Fruit fly (Drosophila melanogaster) whole organism, embryonic: Measurements from ENCODE around the gene CG33941.
A peak's percentile ranks its signal among the peaks of the same experiment; 100 is the strongest.

ENCODE experiments used
- CG13296 ChIP-seq: fragments of 200-800 bp; sonication (Bioruptor generic); optimal IDR thresholded peaks from 3 replicates; lab custom pipeline; 2018; ENCODE audit warnings: missing biosample characterization, mild to moderate bottlenecking, missing genetic modification characterization
- CG13894 ChIP-seq: fragments of 200-800 bp; sonication (Bioruptor generic); optimal IDR thresholded peaks from 3 replicates; lab custom pipeline; 2018; ENCODE audit warnings: missing biosample characterization, mild to moderate bottlenecking, missing genetic modification characterization, moderate library complexity
- CG1529 ChIP-seq: fragments of 200-800 bp; sonication (Bioruptor generic); optimal IDR thresholded peaks from 3 replicates; lab custom pipeline; 2018; ENCODE audit warnings: missing biosample characterization, missing genetic modification characterization
- CG17612 ChIP-seq: fragments of 200-800 bp; sonication (Bioruptor generic); IDR thresholded peaks from 2 replicates; pipeline ENCODE4 v1.3.6; 2022; ENCODE audit warnings: missing biosample characterization, missing genetic modification characterization
- CG17912 ChIP-seq: fragments of 200-800 bp; sonication (Bioruptor generic); optimal IDR thresholded peaks from 2 replicates; lab custom pipeline; 2018; ENCODE audit warnings: missing biosample characterization, mild to moderate bottlenecking, missing genetic modification characterization
- CG18476 ChIP-seq: fragments of 200-800 bp; sonication (Bioruptor generic); optimal IDR thresholded peaks from 2 replicates; lab custom pipeline; 2016; ENCODE audit warnings: missing biosample characterization, mild to moderate bottlenecking, missing genetic modification characterization
- CG18599 ChIP-seq: fragments of 200-800 bp; sonication (Bioruptor generic); optimal IDR thresholded peaks from 3 replicates; lab custom pipeline; 2017; ENCODE audit warnings: missing biosample characterization, missing genetic modification characterization, mild to moderate bottlenecking, moderate library complexity, missing genetic modification reagents
- CG2875 ChIP-seq: fragments of 200-800 bp; sonication (Bioruptor generic); optimal IDR thresholded peaks from 2 replicates; lab custom pipeline; 2017; ENCODE audit warnings: missing biosample characterization, mild to moderate bottlenecking, missing genetic modification characterization, missing genetic modification reagents
- CG5245 ChIP-seq: fragments of 200-800 bp; sonication (Bioruptor generic); optimal IDR thresholded peaks from 3 replicates; lab custom pipeline; 2016; ENCODE audit warnings: missing biosample characterization, missing genetic modification characterization
- CG6254 ChIP-seq: fragments of 200-800 bp; sonication (Bioruptor generic); optimal IDR thresholded peaks from 3 replicates; lab custom pipeline; 2017; ENCODE audit warnings: mild to moderate bottlenecking, missing biosample characterization, missing genetic modification reagents, missing genetic modification characterization
- CG6272 ChIP-seq: fragments of 200-800 bp; sonication (Bioruptor generic); IDR thresholded peaks from 2 replicates; pipeline ENCODE4 v1.3.6; 2022; ENCODE audit warnings: missing biosample characterization, missing genetic modification characterization
- CG6689 ChIP-seq: fragments of 200-800 bp; sonication (Bioruptor generic); IDR thresholded peaks from 2 replicates; pipeline ENCODE4 v1.3.6; 2022; ENCODE audit warnings: missing biosample characterization, missing genetic modification characterization
- CG7372 ChIP-seq: fragments of 200-800 bp; sonication (Bioruptor generic); IDR thresholded peaks from 2 replicates; pipeline ENCODE4 v1.3.6; 2022; ENCODE audit warnings: missing biosample characterization, missing genetic modification characterization
- CG7786 ChIP-seq: fragments of 200-800 bp; sonication (Bioruptor generic); optimal IDR thresholded peaks from 2 replicates; lab custom pipeline; 2016; ENCODE audit warnings: missing biosample characterization, missing genetic modification characterization
- CG7987 ChIP-seq: fragments of 200-800 bp; sonication (Bioruptor generic); optimal IDR thresholded peaks from 2 replicates; lab custom pipeline; 2018; ENCODE audit warnings: missing biosample characterization, mild to moderate bottlenecking, missing genetic modification characterization, moderate library complexity
- CG8089 ChIP-seq: fragments of 200-800 bp; sonication (Bioruptor generic); optimal IDR thresholded peaks from 3 replicates; lab custom pipeline; 2016; ENCODE audit warnings: missing biosample characterization, missing genetic modification characterization
- CG8290 ChIP-seq, 3 experiments: fragments of 200-800 bp; sonication (Bioruptor generic); optimal IDR thresholded peaks; 2 replicates each; lab custom pipeline; 2016 to 2019; ENCODE audit warnings: missing biosample characterization in 3 of 3, missing genetic modification characterization in 3 of 3, mild to moderate bottlenecking in 2 of 3, moderate library complexity in 1 of 3
- CG8924 ChIP-seq: fragments of 200-800 bp; optimal IDR thresholded peaks from 3 replicates; lab custom pipeline; 2019; ENCODE audit warnings: missing biosample characterization, mild to moderate bottlenecking, missing genetic modification characterization, moderate library complexity
- CG9797 ChIP-seq: fragments of 200-800 bp; sonication (Bioruptor generic); optimal IDR thresholded peaks from 3 replicates; lab custom pipeline; 2018; ENCODE audit warnings: missing biosample characterization, mild to moderate bottlenecking, missing genetic modification characterization
- Chrac-16 ChIP-seq: fragments of 200-800 bp; sonication (Bioruptor generic); optimal IDR thresholded peaks from 3 replicates; lab custom pipeline; 2016; ENCODE audit warnings: missing biosample characterization, missing genetic modification characterization
- Dip3 ChIP-seq: fragments of 200-800 bp; sonication (Bioruptor generic); optimal IDR thresholded peaks from 3 replicates; lab custom pipeline; 2016; ENCODE audit warnings: missing biosample characterization, missing genetic modification characterization
- Doc2 ChIP-seq: fragments of 200-800 bp; sonication (Bioruptor generic); IDR thresholded peaks from 2 replicates; pipeline ENCODE4 v1.3.6; 2022; ENCODE audit warnings: missing biosample characterization, missing genetic modification characterization
- E2f2 ChIP-seq: fragments of 200-800 bp; sonication (Bioruptor generic); IDR thresholded peaks from 2 replicates; pipeline ENCODE4 v1.3.6; 2022; ENCODE audit warnings: missing biosample characterization, missing genetic modification characterization
- Ets65A ChIP-seq: fragments of 200-800 bp; sonication (Bioruptor generic); peaks from one replicate; lab custom pipeline; 2016; ENCODE audit warnings: missing biosample characterization, missing genetic modification characterization
- Gug ChIP-seq: fragments of 200-800 bp; sonication (Bioruptor generic); IDR thresholded peaks from 4 replicates; pipeline ENCODE4 v1.3.6; 2022; ENCODE audit warnings: missing biosample characterization, missing genetic modification characterization
- Hmr ChIP-seq: fragments of 200-800 bp; sonication (Bioruptor generic); optimal IDR thresholded peaks from 3 replicates; lab custom pipeline; 2017; ENCODE audit warnings: mild to moderate bottlenecking, missing biosample characterization, missing genetic modification reagents, missing genetic modification characterization
- Hr78 ChIP-seq, 2 experiments: fragments of 200-800 bp in 1 of 2; fragments of >200 bp in 1 of 2; sonication (Bioruptor generic) in 1 of 2; optimal IDR thresholded peaks; 2 replicates each; lab custom pipeline; 2017 to 2019; ENCODE audit warnings: missing biosample characterization in 2 of 2, missing genetic modification characterization in 2 of 2, mild to moderate bottlenecking in 1 of 2, moderate library complexity in 1 of 2
- Nf-YB ChIP-seq: fragments of 200-800 bp; sonication (Bioruptor generic); optimal IDR thresholded peaks from 3 replicates; lab custom pipeline; 2019; ENCODE audit warnings: missing biosample characterization, mild to moderate bottlenecking, missing genetic modification characterization, moderate library complexity
- Rx ChIP-seq: fragments of 200-800 bp; sonication (Bioruptor generic); IDR thresholded peaks from 2 replicates; pipeline ENCODE4 v1.3.6; 2022; ENCODE audit warnings: missing biosample characterization, missing genetic modification characterization
- Sox100B ChIP-seq: fragments of 200-800 bp; sonication (Bioruptor generic); optimal IDR thresholded peaks from 3 replicates; lab custom pipeline; 2018; ENCODE audit warnings: missing biosample characterization, mild to moderate bottlenecking, missing genetic modification characterization
- ab ChIP-seq: fragments of 200-800 bp; sonication (Bioruptor generic); optimal IDR thresholded peaks from 2 replicates; lab custom pipeline; 2016; ENCODE audit warnings: missing biosample characterization, missing genetic modification characterization
- aop ChIP-seq: fragments of 200-800 bp; sonication (Bioruptor generic); IDR thresholded peaks from 2 replicates; pipeline ENCODE4 v1.3.6; 2022; ENCODE audit warnings: missing biosample characterization, missing genetic modification characterization
- ara ChIP-seq: fragments of 200-800 bp; sonication (Bioruptor generic); IDR thresholded peaks from 2 replicates; pipeline ENCODE4 v1.3.6; 2022; ENCODE audit warnings: missing biosample characterization, missing genetic modification characterization
- ash1 ChIP-seq: fragments of 200-800 bp; sonication (Bioruptor generic); optimal IDR thresholded peaks from 2 replicates; lab custom pipeline; 2018; ENCODE audit warnings: missing biosample characterization, mild to moderate bottlenecking, missing genetic modification characterization
- az2 ChIP-seq: fragments of 200-800 bp; sonication (Bioruptor generic); optimal IDR thresholded peaks from 3 replicates; lab custom pipeline; 2016; ENCODE audit warnings: missing biosample characterization, missing genetic modification characterization
- dpn ChIP-seq, 2 experiments: fragments of 200-800 bp; sonication (Bioruptor generic); optimal IDR thresholded peaks; 3 replicates each; lab custom pipeline; 2016; ENCODE audit warnings: missing biosample characterization in 2 of 2, missing genetic modification characterization in 2 of 2
- en ChIP-seq: fragments of 200-800 bp; sonication (Bioruptor generic); optimal IDR thresholded peaks from 2 replicates; lab custom pipeline; 2016; ENCODE audit warnings: missing biosample characterization, missing genetic modification characterization
- ewg ChIP-seq: fragments of 200-800 bp; sonication (Bioruptor generic); optimal IDR thresholded peaks from 3 replicates; lab custom pipeline; 2017; ENCODE audit warnings: mild to moderate bottlenecking, missing biosample characterization, missing genetic modification reagents, missing genetic modification characterization
- grau ChIP-seq: fragments of 200-800 bp; optimal IDR thresholded peaks from 3 replicates; lab custom pipeline; 2019; ENCODE audit warnings: missing biosample characterization, mild to moderate bottlenecking, missing genetic modification characterization, moderate library complexity
- gt ChIP-seq: fragments of 200-800 bp; sonication (Bioruptor generic); IDR thresholded peaks from 2 replicates; pipeline ENCODE4 v1.3.6; 2022; ENCODE audit warnings: missing biosample characterization, missing genetic modification characterization
- mirr ChIP-seq: fragments of 200-800 bp; sonication (Bioruptor generic); optimal IDR thresholded peaks from 3 replicates; lab custom pipeline; 2018; ENCODE audit warnings: missing biosample characterization, mild to moderate bottlenecking, missing genetic modification characterization
- mld ChIP-seq: fragments of 200-800 bp; sonication (Bioruptor generic); IDR thresholded peaks from 3 replicates; pipeline ENCODE4 v1.3.6; 2022; ENCODE audit warnings: missing biosample characterization, missing genetic modification characterization; ENCODE audit not compliant: partially characterized antibody
- p53 ChIP-seq: fragments of 200-800 bp; sonication (Bioruptor generic); optimal IDR thresholded peaks from 2 replicates; lab custom pipeline; 2016; ENCODE audit warnings: missing biosample characterization, missing genetic modification characterization
- pho ChIP-seq: fragments of 200-800 bp; sonication (Bioruptor generic); optimal IDR thresholded peaks from 2 replicates; lab custom pipeline; 2016; ENCODE audit warnings: missing biosample characterization, missing genetic modification characterization
- sima ChIP-seq: fragments of 200-800 bp; sonication (Bioruptor generic); optimal IDR thresholded peaks from 2 replicates; lab custom pipeline; 2016; ENCODE audit warnings: missing biosample characterization, missing genetic modification characterization
- sqz ChIP-seq: fragments of 200-800 bp; sonication (Bioruptor generic); optimal IDR thresholded peaks from 3 replicates; lab custom pipeline; 2018; ENCODE audit warnings: missing biosample characterization, mild to moderate bottlenecking, missing genetic modification characterization
- tap ChIP-seq: fragments of 200-800 bp; optimal IDR thresholded peaks from 3 replicates; lab custom pipeline; 2019; ENCODE audit warnings: missing biosample characterization, mild to moderate bottlenecking, missing genetic modification characterization, moderate library complexity
- tx ChIP-seq: fragments of 200-800 bp; sonication (Bioruptor generic); optimal IDR thresholded peaks from 2 replicates; lab custom pipeline; 2016; ENCODE audit warnings: missing biosample characterization, missing genetic modification characterization
- vnd ChIP-seq: fragments of 200-800 bp; sonication (Bioruptor generic); IDR thresholded peaks from 3 replicates; pipeline ENCODE4 v1.3.6; 2022; ENCODE audit warnings: missing biosample characterization, missing genetic modification characterization; ENCODE audit not compliant: partially characterized antibody

Gene CG33941

DNA sequence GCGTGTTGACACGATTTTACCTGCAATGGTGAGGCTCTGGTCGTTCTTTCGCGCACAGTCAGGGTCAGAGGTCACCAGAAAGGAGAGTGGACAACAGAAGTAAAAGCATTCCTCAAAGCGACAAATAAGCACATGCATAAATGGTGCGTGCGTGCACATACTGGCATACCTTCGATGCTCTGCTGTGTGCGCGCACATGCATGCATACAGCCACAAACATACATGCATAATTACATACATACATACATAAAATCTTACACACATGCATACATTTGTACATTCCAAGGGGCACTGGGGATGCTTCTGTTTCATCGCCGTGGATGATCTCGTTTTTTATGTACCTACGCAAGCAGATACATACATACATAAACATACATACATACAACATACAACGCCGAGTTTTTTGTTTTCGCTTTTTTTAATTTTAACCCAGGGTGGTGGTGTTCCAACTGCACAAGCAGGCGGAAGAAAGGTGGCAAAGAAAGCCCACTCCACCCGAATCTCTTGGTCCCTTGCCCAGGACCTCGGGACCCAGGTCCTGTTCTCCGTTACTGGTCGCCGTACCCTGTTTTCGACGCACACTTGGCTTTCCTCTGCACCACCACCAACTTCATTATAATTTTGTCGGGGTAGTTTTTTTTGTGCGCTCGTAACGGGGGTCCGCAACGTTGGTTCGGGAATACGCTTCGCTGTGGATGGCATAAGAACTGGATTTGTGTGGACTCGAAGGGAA lies 21.7 kb downstream of the CG33941 start, which contains the start of gene Asator (continued):
- TF ChIP-seq aop (GFP tag; lab: Robert Waterston, UW) (no peak), Ets65A (peak; percentile 54), Hmr (GFP tag; lab: Kevin White, UChicago) (peak; percentile 77), CG7786 (GFP tag; lab: Kevin White, UChicago) (peak; percentile 72), CG17612 (GFP tag; lab: Robert Waterston, UW) (no peak), E2f2 (peak; percentile 16; the same call in 1 of the 2 replicates), CG8290 (GFP tag; optimal IDR thresholded peaks at IDR 0.05; lab: Kevin White, UChicago) (peak; percentile 18), CG8290 (tag; optimal IDR thresholded peaks at IDR 0.05; lab: Kevin White, UChicago) (peak in 1 of 2 experiments; percentile 83), dpn (GFP tag; optimal IDR thresholded peaks at IDR 0.05; lab: Kevin White, UChicago) (peak; percentile 64 to 80), Dip3 (GFP tag; lab: Kevin White, UChicago) (peak; percentile 41), CG18476 (no peak), Gug (GFP tag; lab: Robert Waterston, UW) (peak; percentile 77; the same call in 2 of the 4 replicates), Rx (no peak), az2 (GFP tag; lab: Kevin White, UChicago) (peak; percentile 69), CG6254 (GFP tag; lab: Kevin White, UChicago) (peak; percentile 42), CG17912 (GFP tag; lab: Kevin White, UChicago) (no peak), Hr78 (GFP tag; optimal IDR thresholded peaks at IDR 0.05; lab: Kevin White, UChicago) (peak in 1 of 2 experiments; percentile 97), CG6689 (GFP tag; lab: Robert Waterston, UW) (peak; percentile 59), CG1529 (no peak), gt (GFP tag; lab: Robert Waterston, UW) (no peak), CG7372 (0 out of 2 replicates have a peak, but pooled peaks have one; percentile 30), CG2875 (GFP tag; lab: Kevin White, UChicago) (peak; percentile 57), pho (GFP tag; lab: Kevin White, UChicago) (peak; percentile 43), ara (GFP tag; lab: Robert Waterston, UW) (no peak), ab (GFP tag; lab: Kevin White, UChicago) (no peak), CG5245 (GFP tag; lab: Kevin White, UChicago) (peak; percentile 63), CG6272 (no peak), Doc2 (GFP tag; lab: Robert Waterston, UW) (no peak), Nf-YB (GFP tag; lab: Kevin White, UChicago) (peak; percentile 13), Sox100B (GFP tag; lab: Kevin White, UChicago) (peak; percentile 30), CG7987 (GFP tag; lab: Kevin White, UChicago) (peak; percentile 33), sima (GFP tag; lab: Kevin White, UChicago) (no peak), grau (tag; lab: Kevin White, UChicago) (peak; percentile 51), tx (GFP tag; lab: Kevin White, UChicago) (peak; percentile 51), tap (tag; lab: Kevin White, UChicago) (no peak), ewg (GFP tag; lab: Kevin White, UChicago) (no peak), CG8089 (GFP tag; lab: Kevin White, UChicago) (peak; percentile 32), vnd (GFP tag; lab: Robert Waterston, UW) (no peak), en (GFP tag; lab: Kevin White, UChicago) (peak; percentile 40), CG18599 (GFP tag; lab: Kevin White, UChicago) (peak; percentile 84), p53 (GFP tag; lab: Kevin White, UChicago) (peak; percentile 95), CG9797 (no peak), CG8924 (tag; lab: Kevin White, UChicago) (peak; percentile 38), mirr (GFP tag; lab: Kevin White, UChicago) (peak; percentile 30), CG13296 (peak; percentile 54), mld (GFP tag; lab: Robert Waterston, UW) (no peak), ash1 (GFP tag; lab: Kevin White, UChicago) (peak; percentile 40), CG13894 (tag; lab: Kevin White, UChicago) (peak; percentile 96), sqz (GFP tag; lab: Kevin White, UChicago) (peak; percentile 100), Chrac-16 (peak; percentile 47)
